Fruit fly (Drosophila melanogaster) whole organism, embryonic: ENCODE data around the gene CG10147.

Experiments used
- Abd-B ChIP-seq: fragments of 200-800 bp; sonication (Bioruptor generic); optimal IDR thresholded peaks from 2 replicates; lab custom pipeline; 2018; ENCODE audit warnings: missing biosample characterization, mild to moderate bottlenecking, missing genetic modification characterization, moderate library complexity
- CG10267 ChIP-seq: fragments of 200-800 bp; sonication (Bioruptor generic); optimal IDR thresholded peaks from 2 replicates; lab custom pipeline; 2018; ENCODE audit warnings: missing biosample characterization, mild to moderate bottlenecking, missing genetic modification characterization, moderate library complexity
- CG10274 ChIP-seq: fragments of 200-800 bp; sonication (Bioruptor generic); optimal IDR thresholded peaks from 3 replicates; lab custom pipeline; 2017; ENCODE audit warnings: missing biosample characterization, mild to moderate bottlenecking, missing genetic modification characterization
- CG10462 ChIP-seq: fragments of 200-800 bp; sonication (Bioruptor generic); optimal IDR thresholded peaks from 2 replicates; lab custom pipeline; 2016; ENCODE audit warnings: missing biosample characterization, missing genetic modification characterization
- CG11456 ChIP-seq: fragments of 200-800 bp; sonication (Bioruptor generic); IDR thresholded peaks from 3 replicates; pipeline ENCODE4 v1.3.6; 2022; ENCODE audit warnings: missing biosample characterization, missing genetic modification characterization
- CG14667 ChIP-seq: fragments of 200-800 bp; sonication (Bioruptor generic); IDR thresholded peaks from 2 replicates; pipeline ENCODE4 v1.3.6; 2022; ENCODE audit warnings: missing biosample characterization, missing genetic modification characterization
- CG1602 ChIP-seq: fragments of 200-800 bp; sonication (Bioruptor generic); optimal IDR thresholded peaks from 3 replicates; lab custom pipeline; 2016; ENCODE audit warnings: missing biosample characterization, missing genetic modification characterization
- CG18619 ChIP-seq: fragments of 200-800 bp; sonication (Bioruptor generic); optimal IDR thresholded peaks from 3 replicates; lab custom pipeline; 2017; ENCODE audit warnings: missing biosample characterization, mild to moderate bottlenecking, missing genetic modification characterization
- CG3163 ChIP-seq: fragments of 200-800 bp; sonication (Bioruptor generic); optimal IDR thresholded peaks from 3 replicates; lab custom pipeline; 2016; ENCODE audit warnings: missing biosample characterization, missing genetic modification characterization
- CG33213 ChIP-seq: fragments of 200-800 bp; sonication (Bioruptor generic); optimal IDR thresholded peaks from 3 replicates; lab custom pipeline; 2016; ENCODE audit warnings: missing biosample characterization, missing genetic modification characterization
- CG33557 ChIP-seq: fragments of 200-800 bp; sonication (Bioruptor generic); optimal IDR thresholded peaks from 2 replicates; lab custom pipeline; 2019; ENCODE audit warnings: missing biosample characterization, mild to moderate bottlenecking, missing genetic modification characterization, moderate library complexity
- CG3838 ChIP-seq: fragments of 200-800 bp; sonication (Bioruptor generic); optimal IDR thresholded peaks from 3 replicates; lab custom pipeline; 2016; ENCODE audit warnings: missing biosample characterization, missing genetic modification characterization
- CG3995 ChIP-seq: fragments of 200-800 bp; sonication (Bioruptor generic); optimal IDR thresholded peaks from 3 replicates; lab custom pipeline; 2016; ENCODE audit warnings: missing biosample characterization, missing genetic modification characterization
- CG4424 ChIP-seq: fragments of 200-800 bp; sonication (Bioruptor generic); optimal IDR thresholded peaks from 3 replicates; lab custom pipeline; 2016; ENCODE audit warnings: missing biosample characterization, missing genetic modification characterization
- CG6791 ChIP-seq: fragments of 200-800 bp; sonication (Bioruptor generic); IDR thresholded peaks from 3 replicates; pipeline ENCODE4 v1.3.6; 2022; ENCODE audit warnings: missing biosample characterization, missing genetic modification characterization; ENCODE audit not compliant: partially characterized antibody
- CG8359 ChIP-seq: fragments of 200-800 bp; sonication (Bioruptor generic); optimal IDR thresholded peaks from 2 replicates; lab custom pipeline; 2017; ENCODE audit warnings: missing biosample characterization, mild to moderate bottlenecking, missing genetic modification characterization, borderline replicate concordance
- CG9876 ChIP-seq: fragments of 200-800 bp; sonication (Bioruptor generic); optimal IDR thresholded peaks from 2 replicates; lab custom pipeline; 2016; ENCODE audit warnings: missing biosample characterization, missing genetic modification characterization
- Camta ChIP-seq: fragments of 200-800 bp; sonication (Bioruptor generic); optimal IDR thresholded peaks from 2 replicates; lab custom pipeline; 2016; ENCODE audit warnings: missing biosample characterization, missing genetic modification characterization
- CrebB ChIP-seq: fragments of 200-800 bp; sonication (Bioruptor generic); optimal IDR thresholded peaks from 3 replicates; lab custom pipeline; 2018; ENCODE audit warnings: missing biosample characterization, mild to moderate bottlenecking, missing genetic modification characterization
- D19B ChIP-seq: fragments of 200-800 bp; sonication (Bioruptor generic); optimal IDR thresholded peaks from 2 replicates; lab custom pipeline; 2017; ENCODE audit warnings: missing biosample characterization, mild to moderate bottlenecking, missing genetic modification characterization
- Dbx ChIP-seq: fragments of 200-800 bp; sonication (Bioruptor generic); IDR thresholded peaks from 3 replicates; pipeline ENCODE4 v1.3.6; 2022; ENCODE audit warnings: missing biosample characterization, missing genetic modification characterization
- Eip74EF ChIP-seq, 2 experiments: fragments of 200-800 bp in 1 of 2; fragments of >200 bp in 1 of 2; sonication (Bioruptor generic) in 1 of 2; optimal IDR thresholded peaks; 2 replicates each; lab custom pipeline; 2017 to 2019; ENCODE audit warnings: missing biosample characterization in 2 of 2, missing genetic modification characterization in 2 of 2, mild to moderate bottlenecking in 1 of 2, moderate library complexity in 1 of 2
- Hmr ChIP-seq: fragments of 200-800 bp; sonication (Bioruptor generic); optimal IDR thresholded peaks from 3 replicates; lab custom pipeline; 2017; ENCODE audit warnings: mild to moderate bottlenecking, missing biosample characterization, missing genetic modification reagents, missing genetic modification characterization
- MESR4 ChIP-seq: fragments of 200-800 bp; sonication (Bioruptor generic); optimal IDR thresholded peaks from 2 replicates; lab custom pipeline; 2018; ENCODE audit warnings: missing biosample characterization, mild to moderate bottlenecking, missing genetic modification characterization, moderate library complexity
- Med ChIP-seq: fragments of 200-800 bp; sonication (Bioruptor generic); peaks from one replicate; lab custom pipeline; 2016; ENCODE audit warnings: missing biosample characterization, missing genetic modification characterization, mild to moderate bottlenecking, inconsistent platforms, moderate library complexity
- NC2β ChIP-seq: fragments of 200-800 bp; sonication (Bioruptor generic); optimal IDR thresholded peaks from 2 replicates; lab custom pipeline; 2016; ENCODE audit warnings: missing biosample characterization, missing genetic modification characterization
- Opbp ChIP-seq: fragments of 200-800 bp; sonication (Bioruptor generic); IDR thresholded peaks from 3 replicates; pipeline ENCODE4 v1.3.6; 2022; ENCODE audit warnings: missing biosample characterization, missing genetic modification characterization; ENCODE audit not compliant: partially characterized antibody
- Optix ChIP-seq: fragments of 200-800 bp; sonication (Bioruptor generic); IDR thresholded peaks from 3 replicates; pipeline ENCODE4 v1.3.6; 2022; ENCODE audit warnings: missing biosample characterization, missing genetic modification characterization
- Rfx ChIP-seq: fragments of 200-800 bp; sonication (Bioruptor generic); IDR thresholded peaks from 2 replicates; pipeline ENCODE4 v1.3.6; 2022; ENCODE audit warnings: missing biosample characterization, missing genetic modification characterization
- TFAM ChIP-seq: fragments of 200-800 bp; sonication (Bioruptor generic); optimal IDR thresholded peaks from 2 replicates; lab custom pipeline; 2017; ENCODE audit warnings: missing biosample characterization, missing genetic modification characterization, inconsistent platforms
- Xbp1 ChIP-seq: fragments of 200-800 bp; sonication (Bioruptor generic); optimal IDR thresholded peaks from 3 replicates; lab custom pipeline; 2016; ENCODE audit warnings: missing biosample characterization, mild to moderate bottlenecking, missing genetic modification characterization
- bab2 ChIP-seq: fragments of 200-800 bp; sonication (Bioruptor generic); optimal IDR thresholded peaks from 2 replicates; lab custom pipeline; 2016; ENCODE audit warnings: missing biosample characterization, missing genetic modification characterization
- bigmax ChIP-seq: fragments of 200-800 bp; sonication (Bioruptor generic); optimal IDR thresholded peaks from 2 replicates; lab custom pipeline; 2018; ENCODE audit warnings: missing biosample characterization, mild to moderate bottlenecking, missing genetic modification characterization
- bowl ChIP-seq: fragments of 200-800 bp; sonication (Bioruptor generic); IDR thresholded peaks from 2 replicates; pipeline ENCODE4 v1.3.6; 2022; ENCODE audit warnings: missing biosample characterization, missing genetic modification characterization
- btn ChIP-seq: fragments of 200-800 bp; sonication (Bioruptor generic); optimal IDR thresholded peaks from 2 replicates; lab custom pipeline; 2016; ENCODE audit warnings: missing biosample characterization, missing genetic modification characterization
- cad ChIP-seq: fragments of >200 bp; optimal IDR thresholded peaks from 2 replicates; lab custom pipeline; 2017; ENCODE audit warnings: missing biosample characterization, missing genetic modification characterization
- chn ChIP-seq: fragments of 200-800 bp; sonication (Bioruptor generic); optimal IDR thresholded peaks from 2 replicates; lab custom pipeline; 2016; ENCODE audit warnings: missing biosample characterization, missing genetic modification characterization
- gcm ChIP-seq: fragments of 200-800 bp; sonication (Bioruptor generic); optimal IDR thresholded peaks from 2 replicates; lab custom pipeline; 2019; ENCODE audit warnings: missing biosample characterization, mild to moderate bottlenecking, missing genetic modification characterization, moderate library complexity
- gcm2 ChIP-seq: fragments of 200-800 bp; sonication (Bioruptor generic); optimal IDR thresholded peaks from 2 replicates; lab custom pipeline; 2016; ENCODE audit warnings: missing biosample characterization, missing genetic modification characterization
- hb ChIP-seq: fragments of 200-800 bp; sonication (Bioruptor generic); IDR thresholded peaks from 3 replicates; pipeline ENCODE4 v1.3.6; 2022; ENCODE audit warnings: missing biosample characterization, missing genetic modification characterization; ENCODE audit not compliant: partially characterized antibody
- inv ChIP-seq: fragments of 200-800 bp; sonication (Bioruptor generic); IDR thresholded peaks from 2 replicates; pipeline ENCODE4 v1.3.6; 2022; ENCODE audit warnings: missing biosample characterization, missing genetic modification characterization; ENCODE audit not compliant: partially characterized antibody
- pho ChIP-seq: fragments of 200-800 bp; sonication (Bioruptor generic); optimal IDR thresholded peaks from 2 replicates; lab custom pipeline; 2016; ENCODE audit warnings: missing biosample characterization, missing genetic modification characterization
- phol ChIP-seq: fragments of 200-800 bp; sonication (Bioruptor generic); optimal IDR thresholded peaks from 3 replicates; lab custom pipeline; 2018; ENCODE audit warnings: missing biosample characterization, mild to moderate bottlenecking, missing genetic modification characterization, moderate library complexity
- run ChIP-seq: fragments of 200-800 bp; sonication (Bioruptor generic); optimal IDR thresholded peaks from 3 replicates; lab custom pipeline; 2018; ENCODE audit warnings: missing biosample characterization, mild to moderate bottlenecking, missing genetic modification characterization
- sens ChIP-seq: fragments of 200-800 bp; sonication (Bioruptor generic); peaks from one replicate; lab custom pipeline; 2016; ENCODE audit warnings: missing biosample characterization, missing genetic modification characterization
- shn ChIP-seq: fragments of 200-800 bp; sonication (Bioruptor generic); optimal IDR thresholded peaks from 3 replicates; lab custom pipeline; 2016; ENCODE audit warnings: missing biosample characterization, missing genetic modification characterization
- sob ChIP-seq: fragments of 200-800 bp; sonication (Bioruptor generic); IDR thresholded peaks from 2 replicates; pipeline ENCODE4 v1.3.6; 2022; ENCODE audit warnings: missing biosample characterization, missing genetic modification characterization
- sr ChIP-seq: fragments of 200-800 bp; sonication (Bioruptor generic); IDR thresholded peaks from 3 replicates; pipeline ENCODE4 v1.3.6; 2022; ENCODE audit warnings: missing biosample characterization, missing genetic modification characterization
- stc ChIP-seq: fragments of 200-800 bp; sonication (Bioruptor generic); IDR thresholded peaks from 2 replicates; pipeline ENCODE4 v1.3.6; 2022; ENCODE audit warnings: missing biosample characterization, missing genetic modification characterization
- unc-4 ChIP-seq: fragments of 200-800 bp; sonication (Bioruptor generic); IDR thresholded peaks from 2 replicates; pipeline ENCODE4 v1.3.6; 2022; ENCODE audit warnings: missing biosample characterization, missing genetic modification characterization; ENCODE audit not compliant: partially characterized antibody
- zfh1 ChIP-seq: fragments of 200-800 bp; sonication (Bioruptor generic); IDR thresholded peaks from 3 replicates; pipeline ENCODE4 v1.3.6; 2022; ENCODE audit warnings: missing biosample characterization, missing genetic modification characterization

Gene CG10147

dm6 chr3L:6488405-6488804 lies at the start of gene CG10147, which contains the start of gene Bulli (continued):
- peak; percentile 88 for TF ChIP-seq CG9876
- peak; percentile 91 for TF ChIP-seq gcm2 (GFP tag; lab: Kevin White, UChicago)
- TF ChIP-seq CG8359 (GFP tag; lab: Kevin White, UChicago): peak; percentile 84
- peak; percentile 92 for TF ChIP-seq bowl (GFP tag; lab: Robert Waterston, UW)
- TF ChIP-seq hb: peak; percentile 95
- peak; percentile 83 for TF ChIP-seq shn
- TF ChIP-seq CG33557 (GFP tag; lab: Kevin White, UChicago): peak; percentile 96
- TF ChIP-seq Xbp1 (GFP tag; lab: Kevin White, UChicago): peak; percentile 99
- TF ChIP-seq gcm (GFP tag; lab: Kevin White, UChicago): peak; percentile 92
- TF ChIP-seq Camta (GFP tag; lab: Kevin White, UChicago): peak; percentile 93
- peak; percentile 95 for TF ChIP-seq CG10462 (GFP tag; lab: Kevin White, UChicago)
- TF ChIP-seq CG14667 (GFP tag; lab: Robert Waterston, UW): peak; percentile 98
- peak; percentile 96 for TF ChIP-seq bab2 (GFP tag; lab: Kevin White, UChicago)
- TF ChIP-seq Dbx (GFP tag; lab: Robert Waterston, UW): peak; percentile 98
- TF ChIP-seq Rfx (GFP tag; lab: Robert Waterston, UW): peak; percentile 99
- TF ChIP-seq zfh1 (GFP tag; lab: Robert Waterston, UW): peak; percentile 98
- TF ChIP-seq unc-4 (GFP tag; lab: Robert Waterston, UW): peak; percentile 93
- TF ChIP-seq sob (GFP tag; lab: Robert Waterston, UW): peak; percentile 99
- TF ChIP-seq CG10274 (GFP tag; lab: Kevin White, UChicago): peak; percentile 81
- TF ChIP-seq NC2β: peak; percentile 91
- peak; percentile 98 for TF ChIP-seq phol (tag; lab: Kevin White, UChicago)
- peak; percentile 88 for TF ChIP-seq TFAM (GFP tag; lab: Kevin White, UChicago)
- TF ChIP-seq CG3838: peak; percentile 92
- peak; percentile 99 for TF ChIP-seq Med (GFP tag; lab: Kevin White, UChicago)
- TF ChIP-seq pho (GFP tag; lab: Kevin White, UChicago): peak; percentile 95
- peak; percentile 99 for TF ChIP-seq sens (GFP tag; lab: Kevin White, UChicago)
- peak; percentile 99 for TF ChIP-seq CG1602 (GFP tag; lab: Kevin White, UChicago)
- TF ChIP-seq CG3163: peak; percentile 72
- peak; percentile 91 for TF ChIP-seq CG33213 (GFP tag; lab: Kevin White, UChicago)
- peak; percentile 86 for TF ChIP-seq CG3995 (GFP tag; lab: Kevin White, UChicago)
- TF ChIP-seq Eip74EF (GFP tag; optimal IDR thresholded peaks at IDR 0.05; lab: Kevin White, UChicago): peak in 1 of 2 experiments; percentile 83
- peak; percentile 84 for TF ChIP-seq sr (GFP tag; lab: Robert Waterston, UW)
- TF ChIP-seq CrebB: peak; percentile 93
- peak; percentile 94 for TF ChIP-seq inv
- TF ChIP-seq Opbp (GFP tag; lab: Robert Waterston, UW): peak; percentile 93
- peak; percentile 98 for TF ChIP-seq chn (GFP tag; lab: Kevin White, UChicago)
- TF ChIP-seq CG11456 (GFP tag; lab: Robert Waterston, UW): peak; percentile 99
- TF ChIP-seq CG4424 (GFP tag; lab: Kevin White, UChicago): peak; percentile 99
- TF ChIP-seq D19B (GFP tag; lab: Kevin White, UChicago): peak; percentile 88
- peak; percentile 93 for TF ChIP-seq stc (GFP tag; lab: Robert Waterston, UW)
- TF ChIP-seq Optix (GFP tag; lab: Robert Waterston, UW): peak; percentile 96
- TF ChIP-seq MESR4: peak; percentile 64
- peak; percentile 96 for TF ChIP-seq CG18619 (GFP tag; lab: Kevin White, UChicago)
- peak; percentile 60 for TF ChIP-seq bigmax (GFP tag; lab: Kevin White, UChicago)
- peak; percentile 93 for TF ChIP-seq CG10267
- TF ChIP-seq CG6791 (GFP tag; lab: Robert Waterston, UW): peak; percentile 90
- TF ChIP-seq btn: peak; percentile 54
- peak; percentile 78 for TF ChIP-seq run (tag; lab: Kevin White, UChicago)
- no peak for TF ChIP-seq cad (GFP tag; lab: Kevin White, UChicago)
- TF ChIP-seq Hmr (GFP tag; lab: Kevin White, UChicago): peak; percentile 94
- TF ChIP-seq Abd-B (GFP tag; lab: Kevin White, UChicago): peak; percentile 99
